Fruit fly (Drosophila melanogaster) whole organism: Measurements from ENCODE around the gene E2f2.

ENCODE experiments used
- CG8478 ChIP-seq: fragments of >200 bp; optimal IDR thresholded peaks from 2 replicates; lab custom pipeline; 2018; ENCODE audit warnings: inconsistent platforms
- Dll ChIP-seq: fragments of >200 bp; optimal IDR thresholded peaks from 2 replicates; lab custom pipeline; 2017
- EcR ChIP-seq, 2 experiments: fragments of >200 bp; optimal IDR thresholded peaks; 2 replicates each; lab custom pipeline; 2017; ENCODE audit warnings: missing biosample characterization in 2 of 2, missing genetic modification characterization in 2 of 2, missing genetic modification reagents in 2 of 2
- pan ChIP-seq: fragments of >200 bp; optimal IDR thresholded peaks from 2 replicates; lab custom pipeline; 2017
- psq ChIP-seq: fragments of >200 bp; optimal IDR thresholded peaks from 2 replicates; lab custom pipeline; 2017
- usp ChIP-seq: fragments of >200 bp; optimal IDR thresholded peaks from 2 replicates; lab custom pipeline; 2017; ENCODE audit warnings: missing biosample characterization, missing genetic modification characterization, mixed read lengths

The E2f2 gene

dm6 chr2L:21153844-21154243 is 2.7 kb downstream of the E2f2 start:
- TF ChIP-seq EcR (GFP tag; optimal IDR thresholded peaks at IDR 0.05; lab: Kevin White, UChicago), result no peak
- no peak for TF ChIP-seq usp (GFP tag; lab: Kevin White, UChicago)
- TF ChIP-seq psq, result no peak
- TF ChIP-seq CG8478 (lab: Kevin White, UChicago), result no peak
- TF ChIP-seq pan (lab: Kevin White, UChicago), result no peak
- no peak for TF ChIP-seq Dll (lab: Kevin White, UChicago)

- TF ChIP-seq pan (lab: Kevin White, UChicago) (no peak), EcR (GFP tag; optimal IDR thresholded peaks at IDR 0.05; lab: Kevin White, UChicago) (no peak), psq (no peak), CG8478 (lab: Kevin White, UChicago) (no peak), Dll (lab: Kevin White, UChicago) (no peak), usp (GFP tag; lab: Kevin White, UChicago) (no peak)
Measured at dm6 chr2L:21149053-21149452, 7.5 kb downstream of the E2f2 start.

- no peak for TF ChIP-seq CG8478 (lab: Kevin White, UChicago)
- no peak for TF ChIP-seq Dll (lab: Kevin White, UChicago)
- no peak for TF ChIP-seq psq
- TF ChIP-seq pan (lab: Kevin White, UChicago), result no peak
- TF ChIP-seq EcR (GFP tag; optimal IDR thresholded peaks at IDR 0.05; lab: Kevin White, UChicago), result no peak
- no peak for TF ChIP-seq usp (GFP tag; lab: Kevin White, UChicago)
Measured at dm6 chr2L:21148242-21148641, 8.3 kb downstream of the E2f2 start, which contains the start of gene del. Gene del (minus strand): TSS chr2L:21148546.

dm6 chr2L:21142972-21143385 is 13.6 kb downstream of the E2f2 start, which contains the start of gene pths:
Gene pths (plus strand): TSS chr2L:21143229.
- TF ChIP-seq EcR (GFP tag; optimal IDR thresholded peaks at IDR 0.05; lab: Kevin White, UChicago), result no peak
- no peak for TF ChIP-seq CG8478 (lab: Kevin White, UChicago)
- no peak for TF ChIP-seq pan (lab: Kevin White, UChicago)
- TF ChIP-seq Dll (lab: Kevin White, UChicago), result no peak
- TF ChIP-seq psq, result no peak
- no peak for TF ChIP-seq usp (GFP tag; lab: Kevin White, UChicago)

- TF ChIP-seq usp (GFP tag; lab: Kevin White, UChicago) (no peak), pan (lab: Kevin White, UChicago) (no peak), EcR (GFP tag; optimal IDR thresholded peaks at IDR 0.05; lab: Kevin White, UChicago) (no peak), psq (no peak), CG8478 (lab: Kevin White, UChicago) (no peak), Dll (lab: Kevin White, UChicago) (no peak)
Measured at dm6 chr2L:21142501-21142849, 14.1 kb downstream of the E2f2 start.

dm6 chr2L:21141714-21142500 is 14.6 kb downstream of the E2f2 start, which contains the start of gene Dap160:
Gene Dap160 (minus strand): TSS chr2L:21142347.
- TF ChIP-seq Dll (lab: Kevin White, UChicago) (no peak), CG8478 (lab: Kevin White, UChicago) (no peak), pan (lab: Kevin White, UChicago) (no peak), usp (GFP tag; lab: Kevin White, UChicago) (no peak), psq (no peak), EcR (GFP tag; optimal IDR thresholded peaks at IDR 0.05; lab: Kevin White, UChicago) (no peak)

- TF ChIP-seq Dll (lab: Kevin White, UChicago), result no peak
- no peak for TF ChIP-seq CG8478 (lab: Kevin White, UChicago)
- TF ChIP-seq pan (lab: Kevin White, UChicago), result no peak
- TF ChIP-seq EcR (GFP tag; optimal IDR thresholded peaks at IDR 0.05; lab: Kevin White, UChicago), result no peak
- TF ChIP-seq psq, result no peak
- no peak for TF ChIP-seq usp (GFP tag; lab: Kevin White, UChicago)
Measured at dm6 chr2L:21135764-21136163, 20.8 kb downstream of the E2f2 start.

- TF ChIP-seq usp (GFP tag; lab: Kevin White, UChicago), result no peak
- no peak for TF ChIP-seq pan (lab: Kevin White, UChicago)
- TF ChIP-seq psq, result no peak
- no peak for TF ChIP-seq CG8478 (lab: Kevin White, UChicago)
- no peak for TF ChIP-seq EcR (GFP tag; optimal IDR thresholded peaks at IDR 0.05; lab: Kevin White, UChicago)
Measured at dm6 chr2L:21115687-21116086, 40.9 kb downstream of the E2f2 start.

- TF ChIP-seq usp (GFP tag; lab: Kevin White, UChicago) (no peak), EcR (GFP tag; optimal IDR thresholded peaks at IDR 0.05; lab: Kevin White, UChicago) (peak in 1 of 2 experiments; percentile 4)
Measured at dm6 chr2L:21113546-21113945, 43.0 kb downstream of the E2f2 start.

- no peak for TF ChIP-seq pan (lab: Kevin White, UChicago)
- no peak for TF ChIP-seq Dll (lab: Kevin White, UChicago)
- TF ChIP-seq psq, result no peak
- no peak for TF ChIP-seq usp (GFP tag; lab: Kevin White, UChicago)
- TF ChIP-seq CG8478 (lab: Kevin White, UChicago), result no peak
- no peak for TF ChIP-seq EcR (GFP tag; optimal IDR thresholded peaks at IDR 0.05; lab: Kevin White, UChicago)
Measured at dm6 chr2L:21111849-21112248, 44.7 kb downstream of the E2f2 start.

dm6 chr2L:21109680-21110079 is 46.9 kb downstream of the E2f2 start:
- TF ChIP-seq Dll (lab: Kevin White, UChicago) (no peak), usp (GFP tag; lab: Kevin White, UChicago) (no peak), CG8478 (lab: Kevin White, UChicago) (no peak), psq (no peak), EcR (GFP tag; optimal IDR thresholded peaks at IDR 0.05; lab: Kevin White, UChicago) (no peak), pan (lab: Kevin White, UChicago) (no peak)

dm6 chr2L:21108759-21109282 is 47.7 kb downstream of the E2f2 start:
- no peak for TF ChIP-seq usp (GFP tag; lab: Kevin White, UChicago)
- TF ChIP-seq CG8478 (lab: Kevin White, UChicago), result no peak
- no peak for TF ChIP-seq pan (lab: Kevin White, UChicago)
- TF ChIP-seq Dll (lab: Kevin White, UChicago), result no peak
- no peak for TF ChIP-seq EcR (GFP tag; optimal IDR thresholded peaks at IDR 0.05; lab: Kevin White, UChicago)
- no peak for TF ChIP-seq psq
